Fruit fly (Drosophila melanogaster) Kc167 (cell line): Measurements from ENCODE around the gene CG11267.

Source experiments
- Myc ChIP-seq: fragments of >200 bp; optimal IDR thresholded peaks from 2 replicates; lab custom pipeline; 2017; ENCODE audit warnings: missing external identifiers
- Sin3A ChIP-seq: fragments of >200 bp; optimal IDR thresholded peaks from 2 replicates; lab custom pipeline; 2018; ENCODE audit warnings: missing external identifiers
- h ChIP-seq: fragments of >200 bp; optimal IDR thresholded peaks from 3 replicates; lab custom pipeline; 2018; ENCODE audit warnings: missing external identifiers
- insv ChIP-seq: fragments of >200 bp; optimal IDR thresholded peaks from 3 replicates; lab custom pipeline; 2018; ENCODE audit warnings: missing external identifiers
- psq ChIP-seq: fragments of >200 bp; optimal IDR thresholded peaks from 2 replicates; lab custom pipeline; 2017; ENCODE audit warnings: missing external identifiers

DNA sequence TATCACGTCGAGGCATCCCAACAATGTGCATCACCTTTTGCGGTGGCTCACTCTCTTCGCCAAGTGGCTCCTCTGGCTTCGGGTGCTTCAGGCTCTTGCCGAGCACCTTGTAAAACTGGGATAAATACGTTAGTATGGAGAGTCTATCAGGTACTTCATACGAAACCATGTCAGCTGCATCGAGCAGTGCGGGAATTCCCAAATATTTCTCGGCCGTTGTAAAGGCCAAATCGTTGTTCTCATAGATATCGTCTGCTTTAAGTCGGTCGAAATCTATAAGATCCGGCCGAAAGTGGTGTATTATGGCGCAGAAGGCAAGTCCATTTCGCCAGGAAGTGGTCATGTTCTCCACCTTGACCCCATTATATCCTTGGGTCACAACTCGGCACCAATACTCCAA lies 1.2 kb upstream of the CG11267 start:
- TF ChIP-seq Myc (lab: Kevin White, UChicago), result no peak
- TF ChIP-seq psq (lab: Kevin White, UChicago), result no peak
- no peak for TF ChIP-seq h
- TF ChIP-seq insv, result no peak
- TF ChIP-seq Sin3A (lab: Kevin White, UChicago), result no peak
